Fruit fly (Drosophila melanogaster) Kc167 (cell line): ENCODE results near the gene CG14115.

Experiments
- h ChIP-seq: fragments of >200 bp; optimal IDR thresholded peaks from 3 replicates; lab custom pipeline; 2018; ENCODE audit warnings: missing external identifiers
- insv ChIP-seq: fragments of >200 bp; optimal IDR thresholded peaks from 3 replicates; lab custom pipeline; 2018; ENCODE audit warnings: missing external identifiers
- psq ChIP-seq: fragments of >200 bp; optimal IDR thresholded peaks from 2 replicates; lab custom pipeline; 2017; ENCODE audit warnings: missing external identifiers

DNA sequence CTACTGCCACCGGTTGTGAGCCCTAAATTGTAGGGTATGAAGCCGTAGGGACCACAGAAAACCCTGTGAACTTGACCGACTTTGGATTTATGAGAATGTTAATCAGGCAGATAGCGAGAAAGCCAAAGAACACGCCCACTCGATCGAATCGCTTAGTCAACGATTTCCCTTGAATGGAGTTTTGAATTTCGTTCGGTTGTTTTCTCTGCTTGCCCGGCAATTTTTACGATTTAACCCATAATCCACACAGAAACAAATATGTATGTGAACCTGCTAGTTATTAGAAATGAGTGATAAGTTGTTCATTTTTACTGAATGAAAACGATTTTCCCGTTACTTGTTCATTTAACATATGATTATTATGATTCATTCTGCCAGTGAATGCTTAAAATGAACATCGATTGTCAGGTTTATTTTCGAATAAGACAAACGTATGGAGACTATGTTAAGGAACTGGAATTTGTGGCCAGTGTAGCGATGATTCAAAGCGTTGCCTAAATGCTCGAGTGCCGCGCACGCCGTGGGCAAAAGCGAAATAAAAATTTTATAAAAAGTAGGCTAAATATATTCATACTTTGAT, 31.1 kb downstream of the CG14115 start:
- TF ChIP-seq h (lab: Kevin White, UChicago) = no peak
- TF ChIP-seq insv (lab: Kevin White, UChicago) = no peak
- TF ChIP-seq psq (lab: Kevin White, UChicago) = no peak
